Worm (Caenorhabditis elegans) whole organism, early embryonic: ENCODE data around the gene phdh-1.
A peak's percentile ranks its signal among the peaks of the same experiment; 100 is the strongest.

Experiments used
- B0310.2 ChIP-seq: sonication (generic microtip); optimal IDR thresholded peaks from 2 replicates; lab custom pipeline; 2016; ENCODE audit warnings: mild to moderate bottlenecking, missing genetic modification characterization, missing compliant biosample characterization
- F13C5.2 ChIP-seq: sonication (generic microtip); optimal IDR thresholded peaks from 2 replicates; lab custom pipeline; 2017; ENCODE audit warnings: mild to moderate bottlenecking, missing genetic modification characterization, inconsistent platforms, missing compliant biosample characterization
- aly-1 ChIP-seq: sonication (generic microtip); optimal IDR thresholded peaks from 2 replicates; lab custom pipeline; 2016; ENCODE audit warnings: missing genetic modification characterization, missing compliant biosample characterization
- ama-1 ChIP-seq: fragments of 150-350 bp; optimal IDR thresholded peaks from 2 replicates; lab custom pipeline; 2014
- ceh-13 ChIP-seq: fragments of 200-800 bp; sonication (Bioruptor generic); optimal IDR thresholded peaks from 2 replicates; lab custom pipeline; 2018; ENCODE audit warnings: mild to moderate bottlenecking, missing genetic modification characterization, missing compliant biosample characterization
- ceh-36 ChIP-seq: sonication (generic microtip); optimal IDR thresholded peaks from 2 replicates; lab custom pipeline; 2016; ENCODE audit warnings: missing genetic modification characterization, inconsistent platforms, missing compliant biosample characterization
- ets-7 ChIP-seq: sonication (generic microtip); optimal IDR thresholded peaks from 2 replicates; lab custom pipeline; 2016; ENCODE audit warnings: missing genotype, missing genetic modification characterization, missing compliant biosample characterization
- flt-1 ChIP-seq: fragments of 200-800 bp; sonication (Bioruptor generic); IDR thresholded peaks from 2 replicates; pipeline ENCODE4 v1.3.6; 2022; ENCODE audit warnings: missing genetic modification characterization, missing compliant biosample characterization
- hmbx-1 ChIP-seq: sonication (generic microtip); optimal IDR thresholded peaks from 2 replicates; lab custom pipeline; 2016; ENCODE audit warnings: mild to moderate bottlenecking, missing genetic modification characterization, missing compliant biosample characterization
- hmg-4 ChIP-seq: fragments of 200-800 bp; sonication (Bioruptor generic); optimal IDR thresholded peaks from 2 replicates; lab custom pipeline; 2018; ENCODE audit warnings: mild to moderate bottlenecking, missing genetic modification characterization, missing compliant biosample characterization
- hnd-1 ChIP-seq: sonication (generic microtip); optimal IDR thresholded peaks from 2 replicates; lab custom pipeline; 2016; ENCODE audit warnings: missing genetic modification characterization, missing compliant biosample characterization
- pes-1 ChIP-seq: fragments of 200-800 bp; sonication (Bioruptor generic); IDR thresholded peaks from 2 replicates; pipeline ENCODE4 v1.3.6; 2022; ENCODE audit warnings: missing genetic modification reagents, missing genetic modification characterization, missing compliant biosample characterization
- scrt-1 ChIP-seq: fragments of 200-800 bp; sonication (Bioruptor generic); IDR thresholded peaks from 2 replicates; pipeline ENCODE4 v1.3.6; 2022; ENCODE audit warnings: missing genetic modification characterization, missing compliant biosample characterization
- sea-1 ChIP-seq: fragments of 200-800 bp; sonication (Bioruptor generic); conservative IDR thresholded peaks from 2 replicates; pipeline ENCODE4 v1.3.6; 2022; ENCODE audit warnings: missing genetic modification characterization, missing compliant biosample characterization
- tbx-11 ChIP-seq: fragments of 200-800 bp; sonication (Bioruptor generic); IDR thresholded peaks from 2 replicates; pipeline ENCODE4 v1.3.6; 2022; ENCODE audit warnings: missing genetic modification characterization, missing compliant biosample characterization
- tbx-37 ChIP-seq: fragments of 200-800 bp; sonication (Bioruptor generic); conservative IDR thresholded peaks from 2 replicates; pipeline ENCODE4 v1.3.6; 2022; ENCODE audit warnings: missing genetic modification reagents, missing genetic modification characterization, missing compliant biosample characterization
- tra-4 ChIP-seq: sonication (generic microtip); optimal IDR thresholded peaks from 2 replicates; lab custom pipeline; 2017; ENCODE audit warnings: missing genetic modification characterization, missing compliant biosample characterization

phdh-1 gene

DNA sequence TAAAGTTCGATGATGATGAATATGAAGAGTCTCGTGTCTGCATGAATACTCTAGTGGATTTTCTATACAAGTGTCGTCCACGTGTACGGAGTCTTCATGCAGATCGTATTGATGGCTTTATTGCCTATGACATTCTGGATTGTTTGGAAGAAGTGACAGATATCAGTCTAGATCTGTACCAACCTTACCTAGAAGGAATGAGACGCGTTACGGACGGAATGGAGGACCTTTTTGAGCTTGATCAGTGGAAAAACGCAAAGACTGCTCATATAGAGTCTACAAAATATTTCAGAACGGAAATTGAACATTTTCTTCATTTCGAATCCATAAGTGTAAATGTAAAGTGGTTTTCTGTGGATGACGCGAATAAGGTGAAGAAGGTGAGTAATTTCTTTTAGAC lies 9.9 kb upstream of the phdh-1 start, which contains the start of gene fbxa-169:
Gene fbxa-169 (plus strand): TSS at position 301 of the 400 bp plus-strand sequence.
- no peak for TF ChIP-seq flt-1 (GFP tag; lab: Robert Waterston, UW)
- TF ChIP-seq ama-1 (lab: Kevin White, UChicago): no peak

ce11 chrII:13641311-13641710 lies 3.0 kb upstream of the phdh-1 start, which contains the start of gene fbxa-167:
Gene fbxa-167, plus strand, starts transcription at chrII:13641489.
- TF ChIP-seq ama-1 (lab: Kevin White, UChicago) (no peak), flt-1 (GFP tag; lab: Robert Waterston, UW) (no peak), F13C5.2 (no peak), hmg-4 (GFP tag; lab: Kevin White, UChicago) (no peak), ets-7 (tag; lab: Kevin White, UChicago) (no peak), tra-4 (no peak), hmbx-1 (no peak), aly-1 (tag; lab: Kevin White, UChicago) (no peak), ceh-13 (no peak), pes-1 (GFP tag; lab: Robert Waterston, UW) (no peak), tbx-37 (no peak), hnd-1 (tag; lab: Kevin White, UChicago) (no peak), sea-1 (GFP tag; lab: Robert Waterston, UW) (no peak), scrt-1 (GFP tag; lab: Robert Waterston, UW) (no peak), ceh-36 (no peak), B0310.2 (tag; lab: Kevin White, UChicago) (no peak), tbx-11 (GFP tag; lab: Robert Waterston, UW) (no peak)

DNA sequence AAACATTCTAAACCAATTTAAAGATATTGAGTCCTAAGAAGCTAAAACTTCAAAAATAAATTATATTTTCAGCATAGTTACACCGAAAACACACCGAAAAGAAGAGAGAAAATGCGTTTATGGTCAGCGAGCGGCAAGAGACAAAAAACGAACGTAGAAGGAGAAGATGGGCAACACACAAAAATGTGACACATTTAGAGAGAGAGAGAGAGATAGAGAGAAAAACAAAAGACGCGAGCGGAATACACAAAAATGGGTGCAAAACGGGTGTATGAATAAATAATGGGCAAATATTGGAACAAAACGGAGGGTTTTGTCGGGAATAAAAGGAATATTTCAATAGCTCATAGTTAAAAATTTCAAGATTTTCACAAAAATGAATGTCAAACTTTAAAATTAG lies 1.9 kb upstream of the phdh-1 start:
- TF ChIP-seq pes-1 (GFP tag; lab: Robert Waterston, UW) (no peak), ceh-13 (no peak), hmbx-1 (no peak), F13C5.2 (no peak), sea-1 (GFP tag; lab: Robert Waterston, UW) (no peak)

DNA sequence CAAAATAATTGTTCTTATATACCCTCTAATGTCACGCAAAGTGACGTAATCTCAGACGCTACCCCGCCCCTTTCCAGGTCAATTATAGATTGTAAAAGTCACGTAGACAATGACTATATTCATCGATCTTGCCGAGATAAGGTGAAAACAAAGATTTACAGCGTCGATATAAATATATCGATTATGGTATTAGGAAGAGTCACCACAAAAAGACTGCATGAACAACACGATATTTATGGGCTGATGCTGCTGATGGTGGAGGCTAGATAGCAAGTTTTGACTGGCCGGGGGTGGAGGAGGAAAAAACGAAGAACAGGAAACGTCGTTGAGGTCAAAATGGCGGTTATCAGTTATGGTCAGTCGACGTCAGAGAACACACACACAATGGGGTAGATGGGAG lies 296 bp upstream of the phdh-1 start:
- TF ChIP-seq scrt-1 (GFP tag; lab: Robert Waterston, UW) (no peak), hmbx-1 (no peak), pes-1 (GFP tag; lab: Robert Waterston, UW) (no peak), tbx-11 (GFP tag; lab: Robert Waterston, UW) (no peak), hmg-4 (GFP tag; lab: Kevin White, UChicago) (no peak), aly-1 (tag; lab: Kevin White, UChicago) (no peak), ets-7 (tag; lab: Kevin White, UChicago) (no peak), tra-4 (no peak), hnd-1 (tag; lab: Kevin White, UChicago) (no peak), sea-1 (GFP tag; lab: Robert Waterston, UW) (no peak), tbx-37 (no peak), ceh-13 (no peak), B0310.2 (tag; lab: Kevin White, UChicago) (no peak), ceh-36 (no peak), F13C5.2 (no peak), ama-1 (lab: Kevin White, UChicago) (no peak), flt-1 (GFP tag; lab: Robert Waterston, UW) (no peak)

ce11 chrII:13637464-13637863 lies 816 bp downstream of the phdh-1 start:
- TF ChIP-seq aly-1 (tag; lab: Kevin White, UChicago): peak; percentile 23
- no peak for TF ChIP-seq ets-7 (tag; lab: Kevin White, UChicago)

DNA sequence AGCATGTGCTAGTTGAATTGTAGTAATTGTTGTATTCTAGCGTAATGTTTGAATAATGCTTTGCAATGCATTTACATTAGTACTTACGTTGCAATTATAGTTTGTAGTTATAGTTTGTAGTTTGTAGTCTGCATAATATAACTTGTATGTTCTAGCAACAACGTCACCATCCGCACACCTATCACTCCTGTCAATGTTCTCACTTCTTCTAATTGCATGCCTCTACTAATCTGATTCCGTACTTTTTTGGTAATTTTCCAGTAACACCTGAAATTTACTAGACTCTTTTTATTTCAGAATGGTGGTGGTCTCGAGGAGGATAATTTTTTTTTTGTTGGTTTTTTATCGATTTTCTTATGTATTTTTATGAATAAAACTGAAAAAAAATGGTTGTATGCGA lies 1.7 kb downstream of the phdh-1 start:
- TF ChIP-seq ets-7 (tag; lab: Kevin White, UChicago): no peak
- no peak for TF ChIP-seq aly-1 (tag; lab: Kevin White, UChicago)
- peak; percentile 10 for TF ChIP-seq B0310.2 (tag; lab: Kevin White, UChicago)

DNA sequence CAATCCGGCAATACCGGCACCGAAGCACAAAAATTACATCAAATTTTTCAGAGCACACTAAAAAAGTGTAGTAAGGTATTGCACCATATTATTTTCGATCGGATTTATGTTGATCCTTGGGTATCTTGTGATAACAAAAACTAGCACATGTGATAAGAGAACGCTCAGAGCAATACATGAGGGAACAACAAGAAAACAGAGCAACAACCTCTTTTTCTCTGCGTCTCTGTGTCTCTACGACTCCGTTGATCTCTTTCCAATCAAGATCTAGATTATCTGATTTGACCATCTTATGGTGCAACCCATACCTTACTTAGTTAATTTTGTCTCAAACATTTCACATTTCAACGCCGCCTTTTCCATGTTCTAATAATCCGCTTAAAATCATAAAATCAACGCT lies 6.0 kb downstream of the phdh-1 start, which contains the start of gene tag-10:
Gene tag-10 (plus strand): TSS at position 347 of the 400 bp plus-strand sequence.
- TF ChIP-seq ceh-13 (no peak), F13C5.2 (no peak), tbx-37 (no peak), tbx-11 (GFP tag; lab: Robert Waterston, UW) (no peak), pes-1 (GFP tag; lab: Robert Waterston, UW) (no peak), hmg-4 (GFP tag; lab: Kevin White, UChicago) (no peak), tra-4 (no peak), ets-7 (tag; lab: Kevin White, UChicago) (no peak), aly-1 (tag; lab: Kevin White, UChicago) (no peak), hnd-1 (tag; lab: Kevin White, UChicago) (no peak), ama-1 (lab: Kevin White, UChicago) (no peak)

DNA sequence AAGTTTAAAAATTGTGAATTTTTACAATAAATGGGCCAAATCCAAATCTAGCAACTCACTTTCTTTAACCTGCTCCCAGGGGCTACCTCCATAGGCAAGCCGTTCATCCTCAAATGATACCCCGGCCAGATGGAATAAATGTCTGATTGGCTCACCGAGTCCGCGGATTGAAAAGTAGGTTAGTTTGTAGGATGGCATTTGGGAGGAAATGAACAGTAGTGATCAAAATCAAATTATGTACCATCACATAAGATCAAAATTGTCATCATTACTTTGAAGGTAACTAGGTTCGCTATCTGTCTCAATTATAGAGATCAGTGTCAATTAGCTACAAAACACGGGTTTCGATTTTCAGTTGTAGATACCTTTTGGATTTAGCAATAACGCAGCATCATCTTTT lies 7.6 kb downstream of the phdh-1 start, which contains the start of the genes gst-17 and gst-18:
Gene gst-17 (minus strand): TSS at position 101 of the 400 bp plus-strand sequence.
Gene gst-18 (minus strand): TSS at position 198 of the 400 bp plus-strand sequence.
- TF ChIP-seq ets-7 (tag; lab: Kevin White, UChicago) (no peak), hnd-1 (tag; lab: Kevin White, UChicago) (no peak), scrt-1 (GFP tag; lab: Robert Waterston, UW) (no peak), flt-1 (GFP tag; lab: Robert Waterston, UW) (no peak)

DNA sequence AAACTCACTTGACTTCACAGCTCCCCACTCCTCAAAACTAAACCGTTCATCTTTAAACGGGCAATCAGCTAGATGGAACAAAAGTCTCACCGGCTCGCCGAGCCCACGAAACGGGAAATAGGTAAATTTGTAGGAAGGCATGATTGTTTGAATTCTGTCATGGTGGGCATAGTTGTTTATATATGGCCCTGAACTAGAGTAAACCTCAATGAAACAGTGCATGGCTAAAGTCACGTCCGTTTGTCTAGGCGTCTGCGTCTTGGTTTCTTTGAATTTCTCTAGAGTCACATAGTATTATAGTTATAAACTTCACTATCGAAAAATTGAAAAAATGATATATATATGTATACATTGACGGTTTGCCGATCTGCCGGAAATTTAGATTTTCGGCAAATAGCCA lies 11.3 kb downstream of the phdh-1 start, which contains the start of gene gst-19:
Gene gst-19 (minus strand): TSS at position 145 of the 400 bp plus-strand sequence.
- no peak for TF ChIP-seq tbx-37
- no peak for TF ChIP-seq scrt-1 (GFP tag; lab: Robert Waterston, UW)
- TF ChIP-seq hmg-4 (GFP tag; lab: Kevin White, UChicago): no peak
- TF ChIP-seq aly-1 (tag; lab: Kevin White, UChicago): no peak
- TF ChIP-seq ceh-13: no peak
- no peak for TF ChIP-seq hnd-1 (tag; lab: Kevin White, UChicago)
- no peak for TF ChIP-seq flt-1 (GFP tag; lab: Robert Waterston, UW)
- TF ChIP-seq tbx-11 (GFP tag; lab: Robert Waterston, UW): no peak
- no peak for TF ChIP-seq pes-1 (GFP tag; lab: Robert Waterston, UW)
- TF ChIP-seq ceh-36: no peak
- TF ChIP-seq sea-1 (GFP tag; lab: Robert Waterston, UW): no peak
- TF ChIP-seq tra-4: no peak
- no peak for TF ChIP-seq B0310.2 (tag; lab: Kevin White, UChicago)
- no peak for TF ChIP-seq ama-1 (lab: Kevin White, UChicago)
- TF ChIP-seq F13C5.2: no peak
- no peak for TF ChIP-seq hmbx-1
- TF ChIP-seq ets-7 (tag; lab: Kevin White, UChicago): no peak
